Fruit fly (Drosophila melanogaster): ENCODE measurements around the gene ergic53.

The ergic53 gene

DNA sequence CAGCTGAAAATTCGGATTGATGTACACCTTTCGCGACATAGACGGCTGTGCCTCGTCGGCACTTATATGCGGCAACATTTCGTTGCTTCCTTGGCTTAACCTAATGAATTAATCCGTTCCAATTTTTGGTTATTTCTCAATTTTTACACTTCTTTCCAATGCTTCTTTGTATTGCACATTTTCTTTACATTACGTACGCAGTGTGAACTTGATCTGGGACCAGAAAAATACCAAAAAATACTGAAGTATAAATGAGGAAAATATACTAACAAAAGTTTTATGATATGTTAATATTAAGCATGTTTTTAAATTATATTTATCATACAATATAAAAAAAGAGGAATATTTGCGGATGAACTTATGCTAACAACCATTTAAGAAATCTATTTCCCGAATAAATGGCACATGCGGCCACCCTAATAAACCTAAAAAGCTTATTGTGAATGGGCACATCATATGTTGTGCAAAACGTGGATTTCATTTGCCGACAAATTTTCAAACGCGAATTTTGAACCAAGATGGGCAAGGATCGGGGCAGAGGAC, 25.1 kb upstream of the ergic53 start, which contains the start of the genes ZC3H3 and Pus7 (continued):
- TF ChIP-seq CG6765 (GFP tag; optimal IDR thresholded peaks at IDR 0.05) (no peak), jing (GFP tag; optimal IDR thresholded peaks at IDR 0.05) (no peak), Atf3 (GFP tag; optimal IDR thresholded peaks at IDR 0.05) (no peak), Tbp (GFP tag; optimal IDR thresholded peaks at IDR 0.05) (no peak), dati (GFP tag; IDR thresholded peaks at IDR 0.05) (no peak), zfh2 (GFP tag; optimal IDR thresholded peaks at IDR 0.05) (no peak), fd64A (GFP tag; optimal IDR thresholded peaks at IDR 0.05) (no peak), nerfin-2 (GFP tag; IDR thresholded peaks at IDR 0.05; ENCODE audit: partially characterized antibody) (no peak), fd102C (GFP tag; optimal IDR thresholded peaks at IDR 0.05) (no peak), CG9437 (GFP tag; optimal IDR thresholded peaks at IDR 0.05) (peak; percentile 78), gcm2 (GFP tag; optimal IDR thresholded peaks at IDR 0.05) (no peak), hth (optimal IDR thresholded peaks at IDR 0.05) (no peak), maf-S (GFP tag; optimal IDR thresholded peaks at IDR 0.05) (no peak), Elba2 (GFP tag; optimal IDR thresholded peaks at IDR 0.05) (peak; percentile 17), az2 (GFP tag; optimal IDR thresholded peaks at IDR 0.05) (no peak), mld (GFP tag; IDR thresholded peaks at IDR 0.05; ENCODE audit: partially characterized antibody) (no peak), Hr3 (GFP tag; optimal IDR thresholded peaks at IDR 0.05) (no peak), gfzf (GFP tag; optimal IDR thresholded peaks at IDR 0.05) (peak; percentile 64), ATbp (GFP tag; optimal IDR thresholded peaks at IDR 0.05) (no peak), br (optimal IDR thresholded peaks at IDR 0.05) (no peak), amos (GFP tag; IDR thresholded peaks at IDR 0.05; ENCODE audit: partially characterized antibody) (no peak), Mrtf (GFP tag; IDR thresholded peaks at IDR 0.05) (no peak), Blimp-1 (GFP tag; optimal IDR thresholded peaks at IDR 0.05) (no peak), CG14667 (GFP tag; IDR thresholded peaks at IDR 0.05) (no peak), zen2 (GFP tag; IDR thresholded peaks at IDR 0.05; ENCODE audit: partially characterized antibody) (no peak), Oli (tag; optimal IDR thresholded peaks at IDR 0.05) (no peak), Usf (GFP tag; optimal IDR thresholded peaks at IDR 0.05) (no peak), mirr (GFP tag; optimal IDR thresholded peaks at IDR 0.05) (no peak), CG10366 (GFP tag; IDR thresholded peaks at IDR 0.05) (no peak), bbx (GFP tag; IDR thresholded peaks at IDR 0.05; ENCODE audit: partially characterized antibody) (no peak), otp (GFP tag; IDR thresholded peaks at IDR 0.05) (no peak), CG14965 (GFP tag; optimal IDR thresholded peaks at IDR 0.05; ENCODE audit: borderline replicate concordance) (no peak), ash1 (GFP tag; optimal IDR thresholded peaks at IDR 0.05) (no peak), Hr39 (optimal IDR thresholded peaks at IDR 0.05) (no peak), HmgZ (tag; optimal IDR thresholded peaks at IDR 0.05) (no peak), CG7357 (GFP tag; IDR thresholded peaks at IDR 0.05) (no peak), CG10209 (GFP tag; optimal IDR thresholded peaks at IDR 0.05) (no peak), Drgx (GFP tag; IDR thresholded peaks at IDR 0.05) (no peak), scrt (GFP tag; optimal IDR thresholded peaks at IDR 0.05) (peak; percentile 47), phol (tag; optimal IDR thresholded peaks at IDR 0.05) (peak; percentile 50), CG6791 (GFP tag; IDR thresholded peaks at IDR 0.05; ENCODE audit: partially characterized antibody) (no peak), CG1529 (GFP tag; optimal IDR thresholded peaks at IDR 0.05) (no peak), Vsx1 (GFP tag; optimal IDR thresholded peaks at IDR 0.05) (no peak), CG6683 (GFP tag; optimal IDR thresholded peaks at IDR 0.05) (peak; percentile 7), lbe (GFP tag; optimal IDR thresholded peaks at IDR 0.05) (no peak), salm (tag; optimal IDR thresholded peaks at IDR 0.05) (no peak), onecut (GFP tag; IDR thresholded peaks at IDR 0.05) (no peak), CkIIα-i1 (GFP tag; IDR thresholded peaks at IDR 0.05) (no peak), CG12769 (tag; optimal IDR thresholded peaks at IDR 0.05) (no peak), CG17361 (GFP tag; IDR thresholded peaks at IDR 0.05) (peak; percentile 43; the same call in 1 of the 3 replicates), dmrt11E (tag; optimal IDR thresholded peaks at IDR 0.05) (no peak), CG11247 (GFP tag; IDR thresholded peaks at IDR 0.05) (no peak)

All from whole organism, embryonic.